Fruit fly (Drosophila melanogaster): ENCODE data around the gene CD98hc.

The CD98hc gene

dm6 chr3R:7947349-7947748, 30.9 kb downstream of the CD98hc start (continued):
- TF ChIP-seq trem (tag; optimal IDR thresholded peaks at IDR 0.05), result no peak
- no peak for TF ChIP-seq eyg (GFP tag; optimal IDR thresholded peaks at IDR 0.05)

dm6 chr3R:7944699-7945349, 33.4 kb downstream of the CD98hc start:
- TF ChIP-seq pfk (GFP tag; optimal IDR thresholded peaks at IDR 0.05) (no peak), stwl (tag; optimal IDR thresholded peaks at IDR 0.05) (no peak), dmrt11E (tag; optimal IDR thresholded peaks at IDR 0.05) (peak; percentile 17), CG2202 (tag; optimal IDR thresholded peaks at IDR 0.05) (no peak), CG9437 (GFP tag; optimal IDR thresholded peaks at IDR 0.05) (peak; percentile 21), gem (tag; optimal IDR thresholded peaks at IDR 0.05) (peak; percentile 17), CG15479 (GFP tag; optimal IDR thresholded peaks at IDR 0.05) (peak; percentile 49), Trl (optimal IDR thresholded peaks at IDR 0.05) (peak in 1 of 2 experiments; percentile 6), Trl (GFP tag; optimal IDR thresholded peaks at IDR 0.05) (no peak), grn (GFP tag; optimal IDR thresholded peaks at IDR 0.05) (peak; percentile 50), Blimp-1 (GFP tag; optimal IDR thresholded peaks at IDR 0.05) (peak; percentile 48)

DNA sequence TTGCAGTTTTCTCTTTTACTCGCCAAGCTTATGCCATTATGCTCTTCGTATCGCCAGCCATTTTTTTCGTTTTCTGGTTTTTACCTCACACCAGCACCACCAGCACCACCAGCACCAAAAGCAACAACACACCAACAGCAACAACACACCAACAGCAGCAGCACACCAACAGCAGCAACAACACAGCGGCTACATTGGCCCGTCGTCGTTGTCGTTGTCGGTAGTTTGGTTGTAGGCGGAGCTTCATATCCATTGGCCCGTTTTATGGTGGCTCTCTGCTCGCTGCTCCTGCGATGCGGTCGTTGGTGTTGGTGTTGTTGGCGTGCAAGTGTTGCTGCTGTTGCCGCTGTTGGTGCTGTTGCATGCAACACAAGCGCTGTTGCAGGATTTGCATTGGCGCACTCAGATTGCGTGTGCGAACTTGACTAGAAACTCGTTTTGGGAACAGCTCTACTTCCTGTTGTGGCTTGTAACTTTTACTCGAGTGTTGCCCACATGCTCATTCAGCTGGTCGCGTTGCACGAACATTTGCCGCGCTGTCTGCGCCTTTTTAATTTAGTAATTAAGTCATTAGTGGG, 41.4 kb downstream of the CD98hc start:
- peak; percentile 1 for TF ChIP-seq CoRest (tag; optimal IDR thresholded peaks at IDR 0.05)
- no peak for TF ChIP-seq CG9797 (GFP tag; optimal IDR thresholded peaks at IDR 0.05)
- TF ChIP-seq CG12744 (GFP tag; optimal IDR thresholded peaks at IDR 0.05), result no peak
- TF ChIP-seq nom (GFP tag; optimal IDR thresholded peaks at IDR 0.05), result peak; percentile 23
- TF ChIP-seq Nf-YA (GFP tag; IDR thresholded peaks at IDR 0.05), result peak; percentile 73
- 0 out of 3 replicates have a peak, but pooled peaks have one; percentile 15 for TF ChIP-seq CG11093 (GFP tag; IDR thresholded peaks at IDR 0.05)
- peak; percentile 91 for TF ChIP-seq CG4360 (GFP tag; IDR thresholded peaks at IDR 0.05)
- no peak for TF ChIP-seq repo (GFP tag; optimal IDR thresholded peaks at IDR 0.05)
- peak; percentile 99 for TF ChIP-seq Nf-YB (GFP tag; optimal IDR thresholded peaks at IDR 0.05)
- 0 out of 3 replicates have a peak, but pooled peaks have one; percentile 34 for TF ChIP-seq HLH4C (GFP tag; IDR thresholded peaks at IDR 0.05; ENCODE audit: partially characterized antibody)
- TF ChIP-seq Jarid2 (GFP tag; optimal IDR thresholded peaks at IDR 0.05), result peak; percentile 48
- TF ChIP-seq lov (optimal IDR thresholded peaks at IDR 0.05), result no peak
- TF ChIP-seq lov (GFP tag; IDR thresholded peaks at IDR 0.05), result no peak
- 0 out of 2 replicates have a peak, but pooled peaks have one; percentile 34 for TF ChIP-seq CG42726 (GFP tag; IDR thresholded peaks at IDR 0.05; ENCODE audit: partially characterized antibody)
- TF ChIP-seq Aef1 (GFP tag; IDR thresholded peaks at IDR 0.05), result peak; percentile 70
- TF ChIP-seq CG2678 (tag; optimal IDR thresholded peaks at IDR 0.05), result no peak
- TF ChIP-seq CG6254 (GFP tag; optimal IDR thresholded peaks at IDR 0.05), result no peak
- TF ChIP-seq CG5180 (GFP tag; optimal IDR thresholded peaks at IDR 0.05), result peak; percentile 84
- peak; percentile 32 for TF ChIP-seq D (optimal IDR thresholded peaks at IDR 0.05)
- TF ChIP-seq D (GFP tag; optimal IDR thresholded peaks at IDR 0.05), result no peak
- TF ChIP-seq Eip74EF (GFP tag; optimal IDR thresholded peaks at IDR 0.05), result no peak
- peak; percentile 4 for TF ChIP-seq CG3163 (GFP tag; optimal IDR thresholded peaks at IDR 0.05)
- TF ChIP-seq scrt (GFP tag; optimal IDR thresholded peaks at IDR 0.05), result no peak
- TF ChIP-seq chinmo (GFP tag; IDR thresholded peaks at IDR 0.05; ENCODE audit: partially characterized antibody), result peak; percentile 66; the same call in 1 of the 4 replicates
- 0 out of 3 replicates have a peak, but pooled peaks have one; percentile 55 for TF ChIP-seq CG2199 (GFP tag; IDR thresholded peaks at IDR 0.05)
- TF ChIP-seq Deaf1 (tag; optimal IDR thresholded peaks at IDR 0.05), result peak; percentile 62
- peak; percentile 74 for TF ChIP-seq cg (GFP tag; optimal IDR thresholded peaks at IDR 0.05)
- TF ChIP-seq CG13287 (GFP tag; IDR thresholded peaks at IDR 0.05; ENCODE audit: partially characterized antibody), result peak; percentile 14; the same call in 1 of the 2 replicates
- TF ChIP-seq Nf-YC (tag; optimal IDR thresholded peaks at IDR 0.05), result peak; percentile 97
